Fruit fly (Drosophila melanogaster) whole organism, embryonic: ENCODE data around the gene vari.
A peak's percentile ranks its signal among the peaks of the same experiment; 100 is the strongest.

ENCODE experiments used
- Antp ChIP-seq: fragments of 200-800 bp; sonication (Bioruptor generic); optimal IDR thresholded peaks from 3 replicates; lab custom pipeline; 2016; ENCODE audit warnings: missing biosample characterization, missing genetic modification characterization
- Atf-2 ChIP-seq: fragments of 200-800 bp; sonication (Bioruptor generic); optimal IDR thresholded peaks from 2 replicates; lab custom pipeline; 2016; ENCODE audit warnings: missing biosample characterization, missing genetic modification characterization
- CG11456 ChIP-seq: fragments of 200-800 bp; sonication (Bioruptor generic); IDR thresholded peaks from 3 replicates; pipeline ENCODE4 v1.3.6; 2022; ENCODE audit warnings: missing biosample characterization, missing genetic modification characterization
- CG13624 ChIP-seq: fragments of 200-800 bp; sonication (Bioruptor generic); optimal IDR thresholded peaks from 2 replicates; lab custom pipeline; 2016; ENCODE audit warnings: missing biosample characterization, missing genetic modification characterization
- CG1529 ChIP-seq: fragments of 200-800 bp; sonication (Bioruptor generic); optimal IDR thresholded peaks from 3 replicates; lab custom pipeline; 2018; ENCODE audit warnings: missing biosample characterization, missing genetic modification characterization
- CG17385 ChIP-seq: fragments of 200-800 bp; sonication (Bioruptor generic); optimal IDR thresholded peaks from 3 replicates; lab custom pipeline; 2018; ENCODE audit warnings: missing biosample characterization, mild to moderate bottlenecking, missing genetic modification characterization
- CG17612 ChIP-seq: fragments of 200-800 bp; sonication (Bioruptor generic); IDR thresholded peaks from 2 replicates; pipeline ENCODE4 v1.3.6; 2022; ENCODE audit warnings: missing biosample characterization, missing genetic modification characterization
- CG17802 ChIP-seq: fragments of 200-800 bp; sonication (Bioruptor generic); optimal IDR thresholded peaks from 2 replicates; lab custom pipeline; 2018; ENCODE audit warnings: missing biosample characterization, mild to moderate bottlenecking, missing genetic modification characterization, moderate library complexity
- CG1792 ChIP-seq: fragments of 200-800 bp; sonication (Bioruptor generic); optimal IDR thresholded peaks from 2 replicates; lab custom pipeline; 2016; ENCODE audit warnings: missing biosample characterization, missing genetic modification characterization
- CG1832 ChIP-seq: fragments of 200-800 bp; sonication (Bioruptor generic); optimal IDR thresholded peaks from 2 replicates; lab custom pipeline; 2017; ENCODE audit warnings: missing biosample characterization, mild to moderate bottlenecking, missing genetic modification characterization, inconsistent platforms
- CG18764 ChIP-seq: fragments of 200-800 bp; sonication (Bioruptor generic); optimal IDR thresholded peaks from 3 replicates; lab custom pipeline; 2016; ENCODE audit warnings: missing biosample characterization, missing genetic modification characterization
- CG2129 ChIP-seq: fragments of 200-800 bp; sonication (Bioruptor generic); IDR thresholded peaks from 2 replicates; pipeline ENCODE4 v1.3.6; 2022; ENCODE audit warnings: missing biosample characterization, missing genetic modification characterization; ENCODE audit not compliant: partially characterized antibody
- CG30403 ChIP-seq: fragments of 200-800 bp; sonication (Bioruptor generic); optimal IDR thresholded peaks from 3 replicates; lab custom pipeline; 2016; ENCODE audit warnings: missing biosample characterization, missing genetic modification characterization
- CG4282 ChIP-seq: fragments of 200-800 bp; sonication (Bioruptor generic); optimal IDR thresholded peaks from 2 replicates; lab custom pipeline; 2016; ENCODE audit warnings: missing biosample characterization, missing genetic modification characterization
- CG4328 ChIP-seq: fragments of 200-800 bp; sonication (Bioruptor generic); optimal IDR thresholded peaks from 3 replicates; lab custom pipeline; 2017; ENCODE audit warnings: missing biosample characterization, missing genetic modification reagents, missing genetic modification characterization
- CG4707 ChIP-seq: fragments of 200-800 bp; sonication (Bioruptor generic); optimal IDR thresholded peaks from 2 replicates; lab custom pipeline; 2018; ENCODE audit warnings: missing biosample characterization, mild to moderate bottlenecking, missing genetic modification characterization, moderate library complexity
- CG4730 ChIP-seq: fragments of 200-800 bp; sonication (Bioruptor generic); IDR thresholded peaks from 2 replicates; pipeline ENCODE4 v1.3.6; 2022; ENCODE audit warnings: missing biosample characterization, missing genetic modification characterization
- CG5180 ChIP-seq: fragments of 200-800 bp; sonication (Bioruptor generic); optimal IDR thresholded peaks from 3 replicates; lab custom pipeline; 2017; ENCODE audit warnings: missing biosample characterization, missing genetic modification characterization, mild to moderate bottlenecking, moderate library complexity, missing genetic modification reagents
- CG6765 ChIP-seq: fragments of 200-800 bp; sonication (Bioruptor generic); optimal IDR thresholded peaks from 3 replicates; lab custom pipeline; 2017; ENCODE audit warnings: missing biosample characterization, mild to moderate bottlenecking, missing genetic modification characterization
- CG6813 ChIP-seq: fragments of 200-800 bp; sonication (Bioruptor generic); optimal IDR thresholded peaks from 2 replicates; lab custom pipeline; 2017; ENCODE audit warnings: missing biosample characterization, missing genetic modification characterization, mild to moderate bottlenecking, moderate library complexity, missing genetic modification reagents
- CG7556 ChIP-seq: fragments of 200-800 bp; sonication (Bioruptor generic); optimal IDR thresholded peaks from 2 replicates; lab custom pipeline; 2017; ENCODE audit warnings: missing biosample characterization, mild to moderate bottlenecking, missing genetic modification characterization
- CG7963 ChIP-seq: fragments of 200-800 bp; sonication (Bioruptor generic); IDR thresholded peaks from 3 replicates; pipeline ENCODE4 v1.3.6; 2022; ENCODE audit warnings: missing biosample characterization, missing genetic modification characterization; ENCODE audit not compliant: partially characterized antibody
- CG8924 ChIP-seq: fragments of 200-800 bp; optimal IDR thresholded peaks from 3 replicates; lab custom pipeline; 2019; ENCODE audit warnings: missing biosample characterization, mild to moderate bottlenecking, missing genetic modification characterization, moderate library complexity
- Deaf1 ChIP-seq: fragments of 200-800 bp; optimal IDR thresholded peaks from 3 replicates; lab custom pipeline; 2019; ENCODE audit warnings: missing biosample characterization, mild to moderate bottlenecking, missing genetic modification characterization, moderate library complexity
- Drgx ChIP-seq: fragments of 200-800 bp; sonication (Bioruptor generic); IDR thresholded peaks from 2 replicates; pipeline ENCODE4 v1.3.6; 2022; ENCODE audit warnings: missing biosample characterization, missing genetic modification characterization
- HmgD ChIP-seq: fragments of 200-800 bp; sonication (Bioruptor generic); optimal IDR thresholded peaks from 3 replicates; lab custom pipeline; 2016; ENCODE audit warnings: missing biosample characterization, missing genetic modification characterization
- Hr39 ChIP-seq: fragments of >200 bp; optimal IDR thresholded peaks from 2 replicates; lab custom pipeline; 2017
- Kr ChIP-seq: fragments of 200-800 bp; sonication (Bioruptor generic); optimal IDR thresholded peaks from 2 replicates; lab custom pipeline; 2017; ENCODE audit warnings: missing biosample characterization, mild to moderate bottlenecking, missing genetic modification characterization
- Sin3A ChIP-seq: fragments of >200 bp; optimal IDR thresholded peaks from 2 replicates; lab custom pipeline; 2018
- Tbp ChIP-seq: fragments of >200 bp; optimal IDR thresholded peaks from 2 replicates; lab custom pipeline; 2018; ENCODE audit warnings: missing biosample characterization, missing genetic modification characterization
- ab ChIP-seq: fragments of 200-800 bp; sonication (Bioruptor generic); optimal IDR thresholded peaks from 2 replicates; lab custom pipeline; 2016; ENCODE audit warnings: missing biosample characterization, missing genetic modification characterization
- aop ChIP-seq: fragments of 200-800 bp; sonication (Bioruptor generic); IDR thresholded peaks from 2 replicates; pipeline ENCODE4 v1.3.6; 2022; ENCODE audit warnings: missing biosample characterization, missing genetic modification characterization
- ash1 ChIP-seq: fragments of 200-800 bp; sonication (Bioruptor generic); optimal IDR thresholded peaks from 2 replicates; lab custom pipeline; 2018; ENCODE audit warnings: missing biosample characterization, mild to moderate bottlenecking, missing genetic modification characterization
- bsh ChIP-seq, 2 experiments: fragments of 200-800 bp; sonication (Bioruptor generic); optimal IDR thresholded peaks; 2 replicates each; lab custom pipeline; 2017 to 2018; ENCODE audit warnings: mild to moderate bottlenecking in 2 of 2, missing biosample characterization in 2 of 2, missing genetic modification characterization in 2 of 2, moderate library complexity in 1 of 2
- chinmo ChIP-seq: fragments of 200-800 bp; sonication (Bioruptor generic); IDR thresholded peaks from 4 replicates; pipeline ENCODE4 v1.3.6; 2022; ENCODE audit warnings: missing biosample characterization, missing genetic modification characterization; ENCODE audit not compliant: partially characterized antibody
- chn ChIP-seq: fragments of 200-800 bp; sonication (Bioruptor generic); optimal IDR thresholded peaks from 2 replicates; lab custom pipeline; 2016; ENCODE audit warnings: missing biosample characterization, missing genetic modification characterization
- crol ChIP-seq: fragments of 200-800 bp; sonication (Bioruptor generic); IDR thresholded peaks from 2 replicates; pipeline ENCODE4 v1.3.6; 2022; ENCODE audit warnings: missing biosample characterization, missing genetic modification characterization
- dati ChIP-seq: fragments of 200-800 bp; sonication (Bioruptor generic); IDR thresholded peaks from 2 replicates; pipeline ENCODE4 v1.3.6; 2022; ENCODE audit warnings: missing biosample characterization, missing genetic modification characterization
- dmrt99B ChIP-seq: fragments of 200-800 bp; sonication (Bioruptor generic); optimal IDR thresholded peaks from 2 replicates; lab custom pipeline; 2018; ENCODE audit warnings: missing biosample characterization, mild to moderate bottlenecking, missing genetic modification characterization, moderate library complexity
- ems ChIP-seq: fragments of 200-800 bp; sonication (Bioruptor generic); optimal IDR thresholded peaks from 3 replicates; lab custom pipeline; 2016; ENCODE audit warnings: missing biosample characterization, missing genetic modification characterization
- gcm ChIP-seq: fragments of 200-800 bp; sonication (Bioruptor generic); optimal IDR thresholded peaks from 2 replicates; lab custom pipeline; 2019; ENCODE audit warnings: missing biosample characterization, mild to moderate bottlenecking, missing genetic modification characterization, moderate library complexity
- gfzf ChIP-seq: fragments of 200-800 bp; sonication (Bioruptor generic); optimal IDR thresholded peaks from 2 replicates; lab custom pipeline; 2016; ENCODE audit warnings: missing biosample characterization, mild to moderate bottlenecking, missing genetic modification characterization, moderate library complexity
- h ChIP-seq: fragments of >200 bp; optimal IDR thresholded peaks from 2 replicates; lab custom pipeline; 2017
- lov ChIP-seq, 2 experiments: fragments of 200-800 bp in 1 of 2; fragments of >200 bp in 1 of 2; sonication (Bioruptor generic) in 1 of 2; IDR thresholded peaks in 1 of 2; optimal IDR thresholded peaks in 1 of 2; 2 replicates in 1 of 2; 3 replicates in 1 of 2; pipeline versions ENCODE4 v1.3.6 to Lab custom; 2017 to 2022; ENCODE audit warnings: missing biosample characterization in 1 of 2, missing genetic modification characterization in 1 of 2
- maf-S ChIP-seq: fragments of 200-800 bp; sonication (Bioruptor generic); optimal IDR thresholded peaks from 2 replicates; lab custom pipeline; 2016; ENCODE audit warnings: missing biosample characterization, missing genetic modification characterization
- pita ChIP-seq: fragments of 200-800 bp; sonication (Bioruptor generic); optimal IDR thresholded peaks from 2 replicates; lab custom pipeline; 2017; ENCODE audit warnings: missing biosample characterization, mild to moderate bottlenecking, missing genetic modification characterization
- rib ChIP-seq: fragments of 200-800 bp; sonication (Bioruptor generic); IDR thresholded peaks from 2 replicates; pipeline ENCODE4 v1.3.6; 2022; ENCODE audit warnings: missing biosample characterization, missing genetic modification characterization
- so ChIP-seq: fragments of 200-800 bp; sonication (Bioruptor generic); IDR thresholded peaks from 3 replicates; pipeline ENCODE4 v1.3.6; 2022; ENCODE audit warnings: missing biosample characterization, missing genetic modification characterization
- stc ChIP-seq: fragments of 200-800 bp; sonication (Bioruptor generic); IDR thresholded peaks from 2 replicates; pipeline ENCODE4 v1.3.6; 2022; ENCODE audit warnings: missing biosample characterization, missing genetic modification characterization
- tgo ChIP-seq: fragments of 200-800 bp; sonication (Bioruptor generic); IDR thresholded peaks from 3 replicates; pipeline ENCODE4 v1.3.6; 2022; ENCODE audit warnings: missing biosample characterization, missing genetic modification characterization
- zen ChIP-seq: fragments of 200-800 bp; sonication (Bioruptor generic); optimal IDR thresholded peaks from 3 replicates; lab custom pipeline; 2018; ENCODE audit warnings: missing biosample characterization, mild to moderate bottlenecking, missing genetic modification characterization, moderate library complexity
- zfh1 ChIP-seq: fragments of 200-800 bp; sonication (Bioruptor generic); IDR thresholded peaks from 3 replicates; pipeline ENCODE4 v1.3.6; 2022; ENCODE audit warnings: missing biosample characterization, missing genetic modification characterization

The vari gene

DNA sequence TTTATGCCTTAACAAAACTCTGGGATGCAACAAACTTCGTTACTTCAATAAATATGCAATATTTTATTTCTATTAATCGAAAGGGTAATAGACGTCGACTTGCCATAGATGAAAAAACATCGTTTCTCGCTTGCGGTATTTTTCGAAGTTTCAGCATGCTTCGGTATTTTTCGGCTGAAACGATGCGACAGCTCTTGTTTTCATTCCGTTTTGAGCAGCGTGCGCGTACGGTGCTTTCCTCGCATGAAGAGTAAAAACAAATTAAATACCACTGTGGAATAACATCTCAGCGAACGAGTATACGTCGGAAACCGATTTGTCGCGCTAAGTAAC lies 639 bp upstream of the vari start, which contains the start of gene CG9328 (continued):
- TF ChIP-seq dati (GFP tag; lab: Robert Waterston, UW) (no peak), crol (GFP tag; lab: Robert Waterston, UW) (no peak), HmgD (GFP tag; lab: Kevin White, UChicago) (no peak), Antp (GFP tag; lab: Kevin White, UChicago) (no peak), CG1832 (GFP tag; lab: Kevin White, UChicago) (no peak), CG4707 (GFP tag; lab: Kevin White, UChicago) (peak; percentile 39), CG11456 (GFP tag; lab: Robert Waterston, UW) (peak; percentile 29; the same call in 1 of the 3 replicates), Deaf1 (peak; percentile 83), ash1 (peak; percentile 32), ab (GFP tag; lab: Kevin White, UChicago) (no peak), CG4282 (GFP tag; lab: Kevin White, UChicago) (no peak), CG2129 (no peak), bsh (GFP tag; optimal IDR thresholded peaks at IDR 0.05; lab: Kevin White, UChicago) (peak in 1 of 2 experiments; percentile 15), pita (peak; percentile 44), CG1529 (no peak), rib (GFP tag; lab: Robert Waterston, UW) (peak; percentile 62; the same call in 1 of the 2 replicates), chinmo (peak; percentile 90; the same call in 2 of the 4 replicates), aop (GFP tag; lab: Robert Waterston, UW) (no peak), CG7556 (GFP tag; lab: Kevin White, UChicago) (no peak), CG6813 (GFP tag; lab: Kevin White, UChicago) (peak; percentile 5), Hr39 (lab: Kevin White, UChicago) (no peak), stc (GFP tag; lab: Robert Waterston, UW) (peak; percentile 62; the same call in 1 of the 2 replicates), so (GFP tag; lab: Robert Waterston, UW) (peak; percentile 53; the same call in 1 of the 3 replicates), dmrt99B (peak; percentile 45), zfh1 (GFP tag; lab: Robert Waterston, UW) (0 out of 3 replicates have a peak, but pooled peaks have one; percentile 34), CG4730 (GFP tag; lab: Robert Waterston, UW) (no peak), Tbp (GFP tag; lab: Kevin White, UChicago) (no peak), CG13624 (no peak), CG17802 (tag; lab: Kevin White, UChicago) (no peak), chn (GFP tag; lab: Kevin White, UChicago) (no peak), tgo (GFP tag; lab: Robert Waterston, UW) (no peak), maf-S (GFP tag; lab: Kevin White, UChicago) (no peak), CG17385 (peak; percentile 50), zen (tag; lab: Kevin White, UChicago) (no peak), ems (GFP tag; lab: Kevin White, UChicago) (no peak), gfzf (peak; percentile 64), Sin3A (lab: Kevin White, UChicago) (no peak), CG18764 (GFP tag; lab: Kevin White, UChicago) (no peak), CG30403 (peak; percentile 27), CG6765 (GFP tag; lab: Kevin White, UChicago) (no peak), h (no peak), gcm (peak; percentile 17), Atf-2 (GFP tag; lab: Kevin White, UChicago) (no peak), CG17612 (GFP tag; lab: Robert Waterston, UW) (no peak), CG4328 (GFP tag; lab: Kevin White, UChicago) (no peak), Drgx (GFP tag; lab: Robert Waterston, UW) (peak; percentile 43), CG1792 (GFP tag; lab: Kevin White, UChicago) (no peak), Kr (GFP tag; lab: Kevin White, UChicago) (peak; percentile 36), CG8924 (tag; lab: Kevin White, UChicago) (peak; percentile 46), CG7963 (GFP tag; lab: Robert Waterston, UW) (no peak), lov (optimal IDR thresholded peaks at IDR 0.05; lab: Kevin White, UChicago) (no peak), lov (GFP tag; IDR thresholded peaks at IDR 0.05; lab: Robert Waterston, UW) (0 out of 3 replicates have a peak, but pooled peaks have one; percentile 18), CG5180 (no peak)
